Fruit fly (Drosophila melanogaster) whole organism, embryonic: ENCODE results near the gene Jon99Ciii.

Source experiments
- Blimp-1 ChIP-seq: fragments of 200-800 bp; sonication (Bioruptor generic); optimal IDR thresholded peaks from 3 replicates; lab custom pipeline; 2018; ENCODE audit warnings: missing biosample characterization, missing genetic modification characterization, mild to moderate bottlenecking, moderate library complexity, missing genetic modification reagents
- CG10543 ChIP-seq: fragments of 200-800 bp; sonication (Bioruptor generic); optimal IDR thresholded peaks from 3 replicates; lab custom pipeline; 2017; ENCODE audit warnings: missing biosample characterization, mild to moderate bottlenecking, missing genetic modification characterization, moderate library complexity
- CG10654 ChIP-seq: fragments of 200-800 bp; sonication (Bioruptor generic); optimal IDR thresholded peaks from 2 replicates; lab custom pipeline; 2016; ENCODE audit warnings: missing biosample characterization, missing genetic modification characterization
- CG12299 ChIP-seq: fragments of 200-800 bp; sonication (Bioruptor generic); optimal IDR thresholded peaks from 2 replicates; lab custom pipeline; 2018; ENCODE audit warnings: missing biosample characterization, mild to moderate bottlenecking, missing genetic modification characterization
- CG1233 ChIP-seq: fragments of 200-800 bp; sonication (Bioruptor generic); optimal IDR thresholded peaks from 4 replicates; lab custom pipeline; 2018; ENCODE audit warnings: missing biosample characterization, mild to moderate bottlenecking, missing genetic modification characterization
- CG14710 ChIP-seq: fragments of 200-800 bp; sonication (Bioruptor generic); optimal IDR thresholded peaks from 3 replicates; lab custom pipeline; 2019; ENCODE audit warnings: missing biosample characterization, mild to moderate bottlenecking, missing genetic modification characterization, moderate library complexity
- CG1529 ChIP-seq: fragments of 200-800 bp; sonication (Bioruptor generic); optimal IDR thresholded peaks from 3 replicates; lab custom pipeline; 2018; ENCODE audit warnings: missing biosample characterization, missing genetic modification characterization
- CG17361 ChIP-seq: fragments of 200-800 bp; sonication (Bioruptor generic); IDR thresholded peaks from 3 replicates; pipeline ENCODE4 v1.3.6; 2022; ENCODE audit warnings: missing biosample characterization, missing genetic modification characterization
- CG17385 ChIP-seq: fragments of 200-800 bp; sonication (Bioruptor generic); optimal IDR thresholded peaks from 3 replicates; lab custom pipeline; 2018; ENCODE audit warnings: missing biosample characterization, mild to moderate bottlenecking, missing genetic modification characterization
- CG2889 ChIP-seq: fragments of 200-800 bp; sonication (Bioruptor generic); IDR thresholded peaks from 3 replicates; pipeline ENCODE4 v1.3.6; 2022; ENCODE audit warnings: missing biosample characterization, missing genetic modification characterization
- CG3065 ChIP-seq: fragments of 200-800 bp; sonication (Bioruptor generic); optimal IDR thresholded peaks from 2 replicates; lab custom pipeline; 2016; ENCODE audit warnings: missing biosample characterization, missing genetic modification characterization
- CG31388 ChIP-seq: fragments of 200-800 bp; sonication (Bioruptor generic); optimal IDR thresholded peaks from 2 replicates; lab custom pipeline; 2016; ENCODE audit warnings: missing biosample characterization, missing genetic modification characterization
- CG32532 ChIP-seq: fragments of 200-800 bp; sonication (Bioruptor generic); IDR thresholded peaks from 2 replicates; pipeline ENCODE4 v1.3.6; 2022; ENCODE audit warnings: missing biosample characterization, missing genetic modification characterization
- CG43689 ChIP-seq: fragments of 200-800 bp; sonication (Bioruptor generic); IDR thresholded peaks from 2 replicates; pipeline ENCODE4 v1.3.6; 2022; ENCODE audit warnings: missing biosample characterization, missing genetic modification characterization
- CG4404 ChIP-seq: fragments of 200-800 bp; sonication (Bioruptor generic); IDR thresholded peaks from 2 replicates; pipeline ENCODE4 v1.3.6; 2022; ENCODE audit warnings: missing biosample characterization, missing genetic modification characterization
- CG5953 ChIP-seq: fragments of 200-800 bp; sonication (Bioruptor generic); IDR thresholded peaks from 2 replicates; pipeline ENCODE4 v1.3.6; 2022; ENCODE audit warnings: missing biosample characterization, missing genetic modification characterization
- CG8089 ChIP-seq: fragments of 200-800 bp; sonication (Bioruptor generic); optimal IDR thresholded peaks from 3 replicates; lab custom pipeline; 2016; ENCODE audit warnings: missing biosample characterization, missing genetic modification characterization
- CG8290 ChIP-seq, 3 experiments: fragments of 200-800 bp; sonication (Bioruptor generic); optimal IDR thresholded peaks; 2 replicates each; lab custom pipeline; 2016 to 2019; ENCODE audit warnings: missing biosample characterization in 3 of 3, missing genetic modification characterization in 3 of 3, mild to moderate bottlenecking in 2 of 3, moderate library complexity in 1 of 3
- CG9609 ChIP-seq: fragments of 200-800 bp; sonication (Bioruptor generic); optimal IDR thresholded peaks from 3 replicates; lab custom pipeline; 2016; ENCODE audit warnings: missing biosample characterization, missing genetic modification characterization
- D19A ChIP-seq: fragments of 200-800 bp; optimal IDR thresholded peaks from 3 replicates; lab custom pipeline; 2019; ENCODE audit warnings: missing biosample characterization, mild to moderate bottlenecking, missing genetic modification characterization, moderate library complexity
- Dbx ChIP-seq: fragments of 200-800 bp; sonication (Bioruptor generic); IDR thresholded peaks from 3 replicates; pipeline ENCODE4 v1.3.6; 2022; ENCODE audit warnings: missing biosample characterization, missing genetic modification characterization
- Dek ChIP-seq: fragments of 200-800 bp; sonication (Bioruptor generic); optimal IDR thresholded peaks from 3 replicates; lab custom pipeline; 2019; ENCODE audit warnings: missing biosample characterization, mild to moderate bottlenecking, missing genetic modification characterization, moderate library complexity
- Doc2 ChIP-seq: fragments of 200-800 bp; sonication (Bioruptor generic); IDR thresholded peaks from 2 replicates; pipeline ENCODE4 v1.3.6; 2022; ENCODE audit warnings: missing biosample characterization, missing genetic modification characterization
- Gsc ChIP-seq: fragments of 200-800 bp; sonication (Bioruptor generic); IDR thresholded peaks from 2 replicates; pipeline ENCODE4 v1.3.6; 2022; ENCODE audit warnings: missing biosample characterization, missing genetic modification characterization
- HHEX ChIP-seq: fragments of 200-800 bp; sonication (Bioruptor generic); optimal IDR thresholded peaks from 3 replicates; lab custom pipeline; 2017; ENCODE audit warnings: missing biosample characterization, mild to moderate bottlenecking, missing genetic modification characterization, missing genetic modification reagents
- Hr3 ChIP-seq: fragments of 200-800 bp; sonication (Bioruptor generic); optimal IDR thresholded peaks from 3 replicates; lab custom pipeline; 2016; ENCODE audit warnings: missing biosample characterization, missing genetic modification characterization
- Hr51 ChIP-seq, 2 experiments: fragments of 200-800 bp; sonication (Bioruptor generic); optimal IDR thresholded peaks; 2 replicates in 1 of 2; 3 replicates in 1 of 2; lab custom pipeline; 2016 to 2018; ENCODE audit warnings: missing biosample characterization in 2 of 2, missing genetic modification characterization in 2 of 2, mild to moderate bottlenecking in 1 of 2, moderate library complexity in 1 of 2
- Max ChIP-seq: fragments of 200-800 bp; sonication (Bioruptor generic); optimal IDR thresholded peaks from 2 replicates; lab custom pipeline; 2016; ENCODE audit warnings: missing biosample characterization, mild to moderate bottlenecking, missing genetic modification characterization
- Oaz ChIP-seq: fragments of 200-800 bp; sonication (Bioruptor generic); IDR thresholded peaks from 2 replicates; pipeline ENCODE4 v1.3.6; 2022; ENCODE audit warnings: missing biosample characterization, missing genetic modification characterization
- Oli ChIP-seq: fragments of 200-800 bp; sonication (Bioruptor generic); optimal IDR thresholded peaks from 2 replicates; lab custom pipeline; 2018; ENCODE audit warnings: missing biosample characterization, mild to moderate bottlenecking, missing genetic modification characterization, moderate library complexity
- Opbp ChIP-seq: fragments of 200-800 bp; sonication (Bioruptor generic); IDR thresholded peaks from 3 replicates; pipeline ENCODE4 v1.3.6; 2022; ENCODE audit warnings: missing biosample characterization, missing genetic modification characterization; ENCODE audit not compliant: partially characterized antibody
- PHDP ChIP-seq: fragments of 200-800 bp; sonication (Bioruptor generic); optimal IDR thresholded peaks from 3 replicates; lab custom pipeline; 2018; ENCODE audit warnings: missing biosample characterization, mild to moderate bottlenecking, missing genetic modification characterization, moderate library complexity
- Scr ChIP-seq: fragments of 200-800 bp; sonication (Bioruptor generic); IDR thresholded peaks from 2 replicates; pipeline ENCODE4 v1.3.6; 2022; ENCODE audit warnings: missing biosample characterization, missing genetic modification characterization; ENCODE audit not compliant: partially characterized antibody
- Side ChIP-seq: fragments of 200-800 bp; sonication (Bioruptor generic); optimal IDR thresholded peaks from 2 replicates; lab custom pipeline; 2016; ENCODE audit warnings: missing biosample characterization, missing genetic modification characterization
- Six4 ChIP-seq: fragments of 200-800 bp; sonication (Bioruptor generic); optimal IDR thresholded peaks from 2 replicates; lab custom pipeline; 2016; ENCODE audit warnings: missing biosample characterization, missing genetic modification characterization
- Xbp1 ChIP-seq: fragments of 200-800 bp; sonication (Bioruptor generic); optimal IDR thresholded peaks from 3 replicates; lab custom pipeline; 2016; ENCODE audit warnings: missing biosample characterization, mild to moderate bottlenecking, missing genetic modification characterization
- aop ChIP-seq: fragments of 200-800 bp; sonication (Bioruptor generic); IDR thresholded peaks from 2 replicates; pipeline ENCODE4 v1.3.6; 2022; ENCODE audit warnings: missing biosample characterization, missing genetic modification characterization
- bcd ChIP-seq: fragments of 200-800 bp; sonication (Bioruptor generic); optimal IDR thresholded peaks from 2 replicates; lab custom pipeline; 2017; ENCODE audit warnings: missing biosample characterization, mild to moderate bottlenecking, missing genetic modification characterization
- ewg ChIP-seq: fragments of 200-800 bp; sonication (Bioruptor generic); optimal IDR thresholded peaks from 3 replicates; lab custom pipeline; 2017; ENCODE audit warnings: mild to moderate bottlenecking, missing biosample characterization, missing genetic modification reagents, missing genetic modification characterization
- fru ChIP-seq: fragments of >200 bp; optimal IDR thresholded peaks from 2 replicates; lab custom pipeline; 2017
- gcm ChIP-seq: fragments of 200-800 bp; sonication (Bioruptor generic); optimal IDR thresholded peaks from 2 replicates; lab custom pipeline; 2019; ENCODE audit warnings: missing biosample characterization, mild to moderate bottlenecking, missing genetic modification characterization, moderate library complexity
- hbn ChIP-seq: fragments of 200-800 bp; sonication (Bioruptor generic); IDR thresholded peaks from 2 replicates; pipeline ENCODE4 v1.3.6; 2022; ENCODE audit warnings: missing biosample characterization, missing genetic modification characterization; ENCODE audit not compliant: partially characterized antibody
- inv ChIP-seq: fragments of 200-800 bp; sonication (Bioruptor generic); IDR thresholded peaks from 2 replicates; pipeline ENCODE4 v1.3.6; 2022; ENCODE audit warnings: missing biosample characterization, missing genetic modification characterization; ENCODE audit not compliant: partially characterized antibody
- kay ChIP-seq: fragments of 200-800 bp; sonication (Bioruptor generic); optimal IDR thresholded peaks from 2 replicates; lab custom pipeline; 2016; ENCODE audit warnings: missing biosample characterization, missing genetic modification characterization
- otp ChIP-seq: fragments of 200-800 bp; sonication (Bioruptor generic); IDR thresholded peaks from 3 replicates; pipeline ENCODE4, ENCODE4 v1.3.6; 2022; ENCODE audit warnings: missing biosample characterization, missing genetic modification characterization
- prd ChIP-seq, 3 experiments: fragments of >200 bp in 2 of 3; fragments of 200-800 bp in 1 of 3; sonication (Bioruptor generic) in 1 of 3; optimal IDR thresholded peaks in 2 of 3; IDR thresholded peaks in 1 of 3; 2 replicates in 2 of 3; 3 replicates in 1 of 3; pipeline versions ENCODE4 v1.3.6 to Lab custom; 2017 to 2022; ENCODE audit warnings: missing biosample characterization in 1 of 3, missing genetic modification characterization in 1 of 3
- sd ChIP-seq: fragments of 200-800 bp; sonication (Bioruptor generic); optimal IDR thresholded peaks from 3 replicates; lab custom pipeline; 2018; ENCODE audit warnings: missing biosample characterization, mild to moderate bottlenecking, missing genetic modification characterization, moderate library complexity
- seq ChIP-seq: fragments of 200-800 bp; sonication (Bioruptor generic); IDR thresholded peaks from 2 replicates; pipeline ENCODE4 v1.3.6; 2022; ENCODE audit warnings: missing biosample characterization, missing genetic modification characterization
- z ChIP-seq: fragments of 200-800 bp; sonication (Bioruptor generic); IDR thresholded peaks from 3 replicates; pipeline ENCODE4 v1.3.6; 2022; ENCODE audit warnings: missing biosample characterization, missing genetic modification characterization
- zen ChIP-seq: fragments of 200-800 bp; sonication (Bioruptor generic); optimal IDR thresholded peaks from 3 replicates; lab custom pipeline; 2018; ENCODE audit warnings: missing biosample characterization, mild to moderate bottlenecking, missing genetic modification characterization, moderate library complexity

Gene Jon99Ciii

dm6 chr3R:29876733-29877193 is 45.3 kb upstream of the Jon99Ciii start, which contains the start of gene CG31038 (continued):
- TF ChIP-seq hbn (GFP tag; lab: Robert Waterston, UW) (no peak), CG1233 (GFP tag; lab: Kevin White, UChicago) (no peak), Hr3 (GFP tag; lab: Kevin White, UChicago) (no peak), Xbp1 (no peak), CG10543 (GFP tag; lab: Kevin White, UChicago) (peak; percentile 34), Gsc (GFP tag; lab: Robert Waterston, UW) (no peak), Max (no peak), CG12299 (tag; lab: Kevin White, UChicago) (no peak), Scr (GFP tag; lab: Robert Waterston, UW) (peak; percentile 48), CG14710 (no peak), zen (tag; lab: Kevin White, UChicago) (no peak), CG31388 (GFP tag; lab: Kevin White, UChicago) (no peak), CG9609 (GFP tag; lab: Kevin White, UChicago) (no peak), CG8290 (GFP tag; optimal IDR thresholded peaks at IDR 0.05; lab: Kevin White, UChicago) (no peak), CG8290 (tag; optimal IDR thresholded peaks at IDR 0.05; lab: Kevin White, UChicago) (no peak), CG2889 (GFP tag; lab: Robert Waterston, UW) (no peak), kay (peak; percentile 43), D19A (tag; lab: Kevin White, UChicago) (peak; percentile 91), Hr51 (GFP tag; optimal IDR thresholded peaks at IDR 0.05; lab: Kevin White, UChicago) (peak in 1 of 2 experiments; percentile 25), CG4404 (GFP tag; lab: Robert Waterston, UW) (no peak), prd (optimal IDR thresholded peaks at IDR 0.05; lab: Kevin White, UChicago) (no peak), prd (GFP tag; IDR thresholded peaks at IDR 0.05; lab: Robert Waterston, UW) (no peak; the same call in 2 of the 3 replicates), fru (lab: Kevin White, UChicago) (no peak), inv (no peak), Doc2 (GFP tag; lab: Robert Waterston, UW) (no peak), CG1529 (no peak), gcm (GFP tag; lab: Kevin White, UChicago) (no peak), Blimp-1 (peak; percentile 4), bcd (GFP tag; lab: Kevin White, UChicago) (no peak), CG17361 (GFP tag; lab: Robert Waterston, UW) (no peak), sd (tag; lab: Kevin White, UChicago) (no peak), Six4 (no peak), Oaz (GFP tag; lab: Robert Waterston, UW) (no peak), Dek (tag; lab: Kevin White, UChicago) (no peak), CG8089 (GFP tag; lab: Kevin White, UChicago) (no peak), HHEX (no peak), Opbp (GFP tag; lab: Robert Waterston, UW) (peak; percentile 62; the same call in 2 of the 3 replicates), CG3065 (GFP tag; lab: Kevin White, UChicago) (no peak), z (peak; percentile 80), CG10654 (GFP tag; lab: Kevin White, UChicago) (no peak), seq (GFP tag; lab: Robert Waterston, UW) (no peak), Side (GFP tag; lab: Kevin White, UChicago) (no peak), Oli (tag; lab: Kevin White, UChicago) (no peak), otp (GFP tag; lab: Robert Waterston, UW) (peak; percentile 29; the same call in 1 of the 3 replicates), aop (GFP tag; lab: Robert Waterston, UW) (0 out of 2 replicates have a peak, but pooled peaks have one; percentile 3), CG43689 (GFP tag; lab: Robert Waterston, UW) (no peak), CG5953 (GFP tag; lab: Robert Waterston, UW) (no peak), CG32532 (GFP tag; lab: Robert Waterston, UW) (0 out of 2 replicates have a peak, but pooled peaks have one; percentile 15), Dbx (GFP tag; lab: Robert Waterston, UW) (peak; percentile 47; the same call in 1 of the 3 replicates), CG17385 (peak; percentile 14), ewg (no peak), PHDP (tag; lab: Kevin White, UChicago) (no peak)
